Fruit fly (Drosophila melanogaster) whole organism: ENCODE measurements around the gene CG7907.

Experiments
- CG8478 ChIP-seq: fragments of >200 bp; optimal IDR thresholded peaks from 2 replicates; lab custom pipeline; 2018; ENCODE audit warnings: inconsistent platforms
- Dll ChIP-seq: fragments of >200 bp; optimal IDR thresholded peaks from 2 replicates; lab custom pipeline; 2017
- pan ChIP-seq: fragments of >200 bp; optimal IDR thresholded peaks from 2 replicates; lab custom pipeline; 2017
- psq ChIP-seq: fragments of >200 bp; optimal IDR thresholded peaks from 2 replicates; lab custom pipeline; 2017
- usp ChIP-seq: fragments of >200 bp; optimal IDR thresholded peaks from 2 replicates; lab custom pipeline; 2017; ENCODE audit warnings: missing biosample characterization, missing genetic modification characterization, mixed read lengths

dm6 chr3R:21447656-21448055 lies 44.1 kb downstream of the CG7907 start:
- no peak for TF ChIP-seq psq (lab: Kevin White, UChicago)
- no peak for TF ChIP-seq pan (lab: Kevin White, UChicago)
- no peak for TF ChIP-seq Dll (lab: Kevin White, UChicago)
- TF ChIP-seq CG8478: no peak
- no peak for TF ChIP-seq usp
